Worm (Caenorhabditis elegans): ENCODE measurements around the gene nhr-263.
"Not testable (repeated sequence)": the region's sequence is repeated elsewhere in the genome, so short reads cannot be mapped to it uniquely, and the experiment has no call there.

DNA sequence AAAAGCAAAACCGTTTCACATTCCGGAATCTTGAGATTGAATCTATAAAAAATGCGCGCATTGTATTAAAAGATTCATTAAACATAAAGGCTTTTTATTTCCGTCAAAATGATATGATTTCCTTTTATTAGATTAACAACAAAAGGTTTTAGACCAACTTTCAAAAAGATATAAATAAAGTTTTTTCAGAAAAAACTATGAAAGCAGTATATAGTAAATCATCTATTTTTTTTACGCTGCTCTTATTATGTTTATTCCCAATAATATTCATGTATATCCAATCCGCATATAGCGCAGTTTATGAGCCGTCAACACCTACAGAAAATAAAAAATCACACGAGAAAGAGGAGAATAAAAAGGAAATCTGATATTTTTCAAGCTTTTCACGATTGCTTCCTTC, 37.3 kb downstream of the nhr-263 start, which contains the start of gene F07G11.2:
- TF ChIP-seq ama-1 (optimal IDR thresholded peaks at IDR 0.05); pha-4 (tag; optimal IDR thresholded peaks at IDR 0.05); unc-86 (tag; optimal IDR thresholded peaks at IDR 0.05); ceh-6 (GFP tag; optimal IDR thresholded peaks at IDR 0.05); ets-4 (tag; optimal IDR thresholded peaks at IDR 0.05); odd-2 (tag; optimal IDR thresholded peaks at IDR 0.05); ceh-9 (tag; optimal IDR thresholded peaks at IDR 0.05); nhr-11 (tag; optimal IDR thresholded peaks at IDR 0.05); fax-1 (tag; optimal IDR thresholded peaks at IDR 0.05); nfya-1 (tag; optimal IDR thresholded peaks at IDR 0.05); sdc-2 (tag; optimal IDR thresholded peaks at IDR 0.05); pag-3 (tag; optimal IDR thresholded peaks at IDR 0.05; ENCODE audit: borderline replicate concordance); pros-1 (tag; optimal IDR thresholded peaks at IDR 0.05): not testable (repeated sequence)
